Worm (Caenorhabditis elegans) whole organism, midembryonic: ENCODE measurements around the gene dop-1.

Experiments used
- flt-1 ChIP-seq: fragments of 200-800 bp; sonication (Bioruptor generic); IDR thresholded peaks from 2 replicates; pipeline ENCODE4 v1.3.6; 2022; ENCODE audit warnings: missing genetic modification characterization, missing compliant biosample characterization
- klf-2 ChIP-seq: fragments of 200-800 bp; sonication (Bioruptor generic); conservative IDR thresholded peaks from 2 replicates; pipeline ENCODE4 v1.3.6; 2022; ENCODE audit warnings: missing genetic modification reagents, missing genetic modification characterization, missing compliant biosample characterization

- TF ChIP-seq klf-2 (GFP tag; lab: Robert Waterston, UW) (no peak), flt-1 (no peak)
These were observed 41.0 kb downstream of the dop-1 start, which contains the start of gene R160.12 for ce11 chrX:4377689-4378088.
